Worm (Caenorhabditis elegans): ENCODE measurements around the gene F54B11.8.

F54B11.8 gene

DNA sequence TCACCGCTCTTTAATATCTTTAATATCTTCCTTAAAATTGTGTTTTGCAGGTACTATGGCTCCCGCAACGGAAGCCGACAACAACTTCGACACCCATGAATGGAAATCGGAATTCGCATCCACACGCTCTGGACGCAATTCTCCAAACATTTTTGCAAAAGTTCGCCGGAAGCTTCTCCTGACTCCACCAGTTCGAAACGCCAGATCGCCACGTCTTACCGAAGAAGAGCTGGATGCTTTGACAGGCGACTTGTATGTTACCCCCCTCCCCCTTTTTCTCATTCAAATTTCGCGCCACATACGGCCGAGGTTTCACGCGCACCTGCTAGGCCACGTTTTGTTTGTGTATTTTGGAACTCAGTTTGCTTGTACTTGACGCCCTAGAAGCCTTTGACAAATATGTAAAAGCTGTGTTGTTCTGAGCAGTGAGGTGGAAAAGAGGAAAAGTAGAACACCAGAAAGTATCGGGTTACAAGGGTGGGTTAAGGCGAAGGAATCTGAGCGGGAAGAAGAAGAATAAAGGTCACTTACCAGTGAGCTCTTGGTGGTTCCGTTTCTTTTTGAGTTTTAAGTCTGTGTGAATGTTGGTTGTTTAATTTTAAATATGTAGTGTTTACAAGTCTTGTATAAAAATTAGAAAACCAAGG, 18.9 kb downstream of the F54B11.8 start, which contains the start of gene unc-84:
Gene unc-84, plus strand, starts transcription at position 51 of the 647 bp plus-strand sequence.
- TF ChIP-seq ceh-83 (GFP tag; optimal IDR thresholded peaks at IDR 0.05) (no peak), sptf-1 (tag; optimal IDR thresholded peaks at IDR 0.05) (peak; percentile 37), bed-3 (GFP tag; optimal IDR thresholded peaks at IDR 0.05) (no peak), unc-62 (GFP tag; optimal IDR thresholded peaks at IDR 0.05) (no peak)

ce11 chrX:13583895-13584344, 19.8 kb downstream of the F54B11.8 start:
- TF ChIP-seq hlh-1 (tag; optimal IDR thresholded peaks at IDR 0.05) (no peak), lin-32 (GFP tag; optimal IDR thresholded peaks at IDR 0.05) (peak; percentile 67), sem-2 (GFP tag; optimal IDR thresholded peaks at IDR 0.05) (no peak), zip-8 (tag; optimal IDR thresholded peaks at IDR 0.05) (no peak), ceh-39 (tag; optimal IDR thresholded peaks at IDR 0.05) (peak; percentile 87), unc-120 (tag; optimal IDR thresholded peaks at IDR 0.05; ENCODE audit: poor library complexity, severe bottlenecking) (peak; percentile 10), M03D4.4 (tag; optimal IDR thresholded peaks at IDR 0.05) (peak; percentile 26), cnd-1 (tag; optimal IDR thresholded peaks at IDR 0.05) (peak; percentile 70), unc-39 (tag; optimal IDR thresholded peaks at IDR 0.05) (peak; percentile 1), mep-1 (tag; optimal IDR thresholded peaks at IDR 0.05) (peak; percentile 46), unc-62 (GFP tag; optimal IDR thresholded peaks at IDR 0.05) (peak; percentile 70), flh-1 (GFP tag; optimal IDR thresholded peaks at IDR 0.05) (no peak), ceh-43 (GFP tag; optimal IDR thresholded peaks at IDR 0.05) (peak; percentile 1), nhr-76 (tag; optimal IDR thresholded peaks at IDR 0.05) (no peak), mls-2 (tag; optimal IDR thresholded peaks at IDR 0.05) (peak; percentile 79), sptf-1 (tag; optimal IDR thresholded peaks at IDR 0.05) (peak; percentile 69), nhr-2 (tag; optimal IDR thresholded peaks at IDR 0.05) (peak; percentile 90), ham-2 (GFP tag; optimal IDR thresholded peaks at IDR 0.05) (peak; percentile 63), drap-1 (GFP tag; optimal IDR thresholded peaks at IDR 0.05) (peak; percentile 67), elt-1 (tag; optimal IDR thresholded peaks at IDR 0.05; ENCODE audit: borderline replicate concordance, insufficient read depth) (peak; percentile 27)

- no peak for TF ChIP-seq elt-1 (tag; optimal IDR thresholded peaks at IDR 0.05; ENCODE audit: borderline replicate concordance, insufficient read depth)
- TF ChIP-seq lin-13 (tag; optimal IDR thresholded peaks at IDR 0.05), result no peak
- TF ChIP-seq lin-32 (GFP tag; optimal IDR thresholded peaks at IDR 0.05), result no peak
- TF ChIP-seq nhr-237 (tag; optimal IDR thresholded peaks at IDR 0.05), result no peak
- TF ChIP-seq mab-5 (tag; optimal IDR thresholded peaks at IDR 0.05), result no peak
- TF ChIP-seq ceh-43 (GFP tag; optimal IDR thresholded peaks at IDR 0.05), result no peak
- no peak for TF ChIP-seq ham-2 (GFP tag; optimal IDR thresholded peaks at IDR 0.05)
- no peak for TF ChIP-seq drap-1 (GFP tag; optimal IDR thresholded peaks at IDR 0.05)
- TF ChIP-seq mls-2 (tag; optimal IDR thresholded peaks at IDR 0.05), result no peak
- TF ChIP-seq mep-1 (tag; optimal IDR thresholded peaks at IDR 0.05), result no peak
Measured at ce11 chrX:13581820-13582219, 21.9 kb downstream of the F54B11.8 start, which contains the start of gene F54B11.10. F54B11.10 (plus strand) TSS chrX:13582120.

- TF ChIP-seq unc-62 (GFP tag; optimal IDR thresholded peaks at IDR 0.05) (no peak), nhr-12 (tag; optimal IDR thresholded peaks at IDR 0.05) (no peak), drap-1 (GFP tag; optimal IDR thresholded peaks at IDR 0.05) (no peak), nhr-2 (tag; optimal IDR thresholded peaks at IDR 0.05) (no peak), snpc-4 (tag; optimal IDR thresholded peaks at IDR 0.05) (no peak), blmp-1 (tag; optimal IDR thresholded peaks at IDR 0.05) (no peak), tbx-8 (GFP tag; optimal IDR thresholded peaks at IDR 0.05) (no peak), lin-32 (GFP tag; optimal IDR thresholded peaks at IDR 0.05) (no peak), unc-120 (tag; optimal IDR thresholded peaks at IDR 0.05; ENCODE audit: poor library complexity, severe bottlenecking) (no peak)
Measured at ce11 chrX:13578483-13578882, 25.2 kb downstream of the F54B11.8 start, which contains the start of gene F54B11.11. F54B11.11 (plus strand) TSS chrX:13578783.

DNA sequence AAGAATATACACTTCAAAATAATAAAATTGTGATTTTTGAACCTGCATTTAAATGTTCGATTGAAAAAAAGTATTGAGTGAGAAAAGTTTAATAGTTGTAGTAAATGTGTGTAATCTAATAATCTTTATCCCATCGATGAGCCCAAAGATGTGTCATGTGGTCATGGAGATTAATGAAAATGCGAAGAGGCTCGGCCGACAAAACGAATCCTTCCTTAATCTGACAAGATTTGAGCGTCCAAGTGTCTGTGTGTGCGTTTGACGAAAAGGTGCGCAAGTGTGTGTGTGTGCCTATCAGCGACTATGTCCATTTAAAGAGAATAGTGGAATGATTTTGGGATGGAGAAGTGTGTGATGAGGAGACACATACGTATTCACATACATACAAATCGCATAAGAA, 29.7 kb downstream of the F54B11.8 start:
- no peak for TF ChIP-seq unc-39 (tag; optimal IDR thresholded peaks at IDR 0.05)
- TF ChIP-seq ces-1 (GFP tag; optimal IDR thresholded peaks at IDR 0.05), result no peak
